Fruit fly (Drosophila melanogaster) Kc167 (cell line): ENCODE data around the gene CG31301.

Source experiments
- Myc ChIP-seq: fragments of >200 bp; optimal IDR thresholded peaks from 2 replicates; lab custom pipeline; 2017; ENCODE audit warnings: missing external identifiers
- Sin3A ChIP-seq: fragments of >200 bp; optimal IDR thresholded peaks from 2 replicates; lab custom pipeline; 2018; ENCODE audit warnings: missing external identifiers
- h ChIP-seq: fragments of >200 bp; optimal IDR thresholded peaks from 3 replicates; lab custom pipeline; 2018; ENCODE audit warnings: missing external identifiers
- insv ChIP-seq: fragments of >200 bp; optimal IDR thresholded peaks from 3 replicates; lab custom pipeline; 2018; ENCODE audit warnings: missing external identifiers
- psq ChIP-seq: fragments of >200 bp; optimal IDR thresholded peaks from 2 replicates; lab custom pipeline; 2017; ENCODE audit warnings: missing external identifiers
- ttk ChIP-seq: sonication (Bioruptor generic); optimal IDR thresholded peaks from 2 replicates; lab custom pipeline; 2017; ENCODE audit warnings: missing external identifiers

Gene CG31301

dm6 chr3R:15361490-15361889 lies 15.5 kb downstream of the CG31301 start, which contains the start of the genes Cog2 and Trax:
TSS of gene Cog2 (minus strand) at chr3R:15361657.
TSS of gene Trax (plus strand) at chr3R:15361692.
- TF ChIP-seq h (lab: Kevin White, UChicago), result no peak
- TF ChIP-seq insv (lab: Kevin White, UChicago), result no peak
- no peak for TF ChIP-seq Myc (lab: Kevin White, UChicago)
- no peak for TF ChIP-seq ttk
- TF ChIP-seq psq (lab: Kevin White, UChicago), result no peak
- no peak for TF ChIP-seq Sin3A (lab: Kevin White, UChicago)

dm6 chr3R:15363608-15364007 lies 17.6 kb downstream of the CG31301 start, which contains the start of gene CG6171:
TSS of gene CG6171 (minus strand) at chr3R:15363857.
- no peak for TF ChIP-seq ttk
- TF ChIP-seq Sin3A (lab: Kevin White, UChicago), result no peak
- TF ChIP-seq h (lab: Kevin White, UChicago), result no peak
- no peak for TF ChIP-seq insv (lab: Kevin White, UChicago)
- no peak for TF ChIP-seq psq (lab: Kevin White, UChicago)
- TF ChIP-seq Myc (lab: Kevin White, UChicago), result no peak

dm6 chr3R:15366839-15367238 lies 20.8 kb downstream of the CG31301 start:
- TF ChIP-seq Sin3A (lab: Kevin White, UChicago), result no peak
- TF ChIP-seq h (lab: Kevin White, UChicago), result no peak
- TF ChIP-seq Myc (lab: Kevin White, UChicago), result no peak
- no peak for TF ChIP-seq psq (lab: Kevin White, UChicago)
- TF ChIP-seq insv (lab: Kevin White, UChicago), result no peak
- no peak for TF ChIP-seq ttk

dm6 chr3R:15367477-15367876 lies 21.5 kb downstream of the CG31301 start, which contains the start of gene CG34404:
TSS of gene CG34404 (minus strand) at chr3R:15367665.
- TF ChIP-seq Myc (lab: Kevin White, UChicago), result no peak
- no peak for TF ChIP-seq h (lab: Kevin White, UChicago)
- no peak for TF ChIP-seq Sin3A (lab: Kevin White, UChicago)
- no peak for TF ChIP-seq insv (lab: Kevin White, UChicago)
- TF ChIP-seq ttk, result no peak
- TF ChIP-seq psq (lab: Kevin White, UChicago), result no peak

dm6 chr3R:15369742-15370141 lies 23.7 kb downstream of the CG31301 start, which contains the start of gene CG14868:
TSS of gene CG14868 (minus strand) at chr3R:15369945.
- TF ChIP-seq ttk (no peak), Sin3A (lab: Kevin White, UChicago) (no peak), h (lab: Kevin White, UChicago) (no peak), insv (lab: Kevin White, UChicago) (no peak), psq (lab: Kevin White, UChicago) (no peak), Myc (lab: Kevin White, UChicago) (no peak)

dm6 chr3R:15371833-15372232 lies 25.8 kb downstream of the CG31301 start, which contains the start of the genes Ccm3 and CG6136:
TSS of gene Ccm3 (plus strand) at chr3R:15371957.
TSS of gene CG6136 (minus strand) at chr3R:15372212.
- no peak for TF ChIP-seq insv (lab: Kevin White, UChicago)
- TF ChIP-seq ttk, result no peak
- no peak for TF ChIP-seq psq (lab: Kevin White, UChicago)
- no peak for TF ChIP-seq Myc (lab: Kevin White, UChicago)
- no peak for TF ChIP-seq h (lab: Kevin White, UChicago)
- no peak for TF ChIP-seq Sin3A (lab: Kevin White, UChicago)

- TF ChIP-seq Sin3A (lab: Kevin White, UChicago) (no peak), insv (lab: Kevin White, UChicago) (no peak), Myc (lab: Kevin White, UChicago) (no peak), h (lab: Kevin White, UChicago) (no peak), psq (lab: Kevin White, UChicago) (no peak), ttk (no peak)
Observed at dm6 chr3R:15374397-15374796, 28.4 kb downstream of the CG31301 start, which contains the start of gene Rbp. TSS of gene Rbp (plus strand) at chr3R:15374635.

dm6 chr3R:15375470-15375869 lies 29.5 kb downstream of the CG31301 start:
- no peak for TF ChIP-seq h (lab: Kevin White, UChicago)
- TF ChIP-seq psq (lab: Kevin White, UChicago), result no peak
- TF ChIP-seq ttk, result no peak
- no peak for TF ChIP-seq Myc (lab: Kevin White, UChicago)
- no peak for TF ChIP-seq Sin3A (lab: Kevin White, UChicago)
- TF ChIP-seq insv (lab: Kevin White, UChicago), result no peak

dm6 chr3R:15379071-15379470 lies 33.1 kb downstream of the CG31301 start:
- TF ChIP-seq Myc (lab: Kevin White, UChicago) (no peak), psq (lab: Kevin White, UChicago) (no peak), insv (lab: Kevin White, UChicago) (no peak)

dm6 chr3R:15382851-15383250 lies 36.8 kb downstream of the CG31301 start, which contains the start of gene h-cup:
TSS of gene h-cup (minus strand) at chr3R:15382951.
- no peak for TF ChIP-seq insv (lab: Kevin White, UChicago)
- no peak for TF ChIP-seq psq (lab: Kevin White, UChicago)
- TF ChIP-seq ttk, result no peak
- TF ChIP-seq Myc (lab: Kevin White, UChicago), result no peak
- no peak for TF ChIP-seq h (lab: Kevin White, UChicago)
- no peak for TF ChIP-seq Sin3A (lab: Kevin White, UChicago)

dm6 chr3R:15393206-15393805 lies 47.3 kb downstream of the CG31301 start:
- TF ChIP-seq Myc (lab: Kevin White, UChicago) (no peak), Sin3A (lab: Kevin White, UChicago) (no peak), ttk (no peak), h (lab: Kevin White, UChicago) (no peak), insv (lab: Kevin White, UChicago) (no peak), psq (lab: Kevin White, UChicago) (no peak)
